Worm (Caenorhabditis elegans) whole organism, young adult: ENCODE data around the gene Y38E10A.34.
A peak's percentile ranks its signal among the peaks of the same experiment; 100 is the strongest.

Experiments
- B0019.2 ChIP-seq: fragments of 200-800 bp; sonication (Bioruptor generic); conservative IDR thresholded peaks from 2 replicates; pipeline ENCODE4 v1.3.6; 2022; ENCODE audit warnings: missing genetic modification reagents, missing genetic modification characterization, missing compliant biosample characterization
- B0261.1 ChIP-seq: sonication (generic microtip); optimal IDR thresholded peaks from 2 replicates; lab custom pipeline; 2016; ENCODE audit warnings: mild to moderate bottlenecking, missing genetic modification characterization, moderate library complexity, missing compliant biosample characterization
- F10E7.11 ChIP-seq: sonication (generic microtip); optimal IDR thresholded peaks from 2 replicates; lab custom pipeline; 2017; ENCODE audit warnings: mild to moderate bottlenecking, missing genetic modification characterization, moderate library complexity, missing compliant biosample characterization
- F22D6.2 ChIP-seq: sonication (generic microtip); optimal IDR thresholded peaks from 2 replicates; lab custom pipeline; 2016; ENCODE audit warnings: mild to moderate bottlenecking, missing genetic modification characterization, missing compliant biosample characterization
- F49E8.2 ChIP-seq: sonication (generic microtip); optimal IDR thresholded peaks from 3 replicates; lab custom pipeline; 2017; ENCODE audit warnings: missing genetic modification characterization, mild to moderate bottlenecking, missing compliant biosample characterization, antibody characterized with exemption, moderate library complexity; ENCODE audit not compliant: insufficient read depth
- F52B5.7 ChIP-seq: sonication (generic microtip); optimal IDR thresholded peaks from 2 replicates; lab custom pipeline; 2016; ENCODE audit warnings: mild to moderate bottlenecking, missing genetic modification characterization, missing compliant biosample characterization
- F55B11.4 ChIP-seq: sonication (generic microtip); optimal IDR thresholded peaks from 2 replicates; lab custom pipeline; 2016; ENCODE audit warnings: missing compliant biosample characterization, missing genetic modification characterization, borderline replicate concordance; ENCODE audit not compliant: insufficient read depth
- F57A8.1 ChIP-seq: fragments of 200-800 bp; sonication (Bioruptor generic); optimal IDR thresholded peaks from 2 replicates; lab custom pipeline; 2018; ENCODE audit warnings: mild to moderate bottlenecking, missing genetic modification characterization, moderate library complexity, missing compliant biosample characterization
- Y53F4B.3 ChIP-seq: fragments of 200-800 bp; sonication (Bioruptor generic); IDR thresholded peaks from 2 replicates; pipeline ENCODE4 v1.3.6; 2022; ENCODE audit warnings: missing genetic modification reagents, missing genetic modification characterization, missing compliant biosample characterization
- Y53G8AR.9 ChIP-seq: fragments of 200-800 bp; sonication (Bioruptor generic); conservative IDR thresholded peaks from 2 replicates; pipeline ENCODE4 v1.3.6; 2022; ENCODE audit warnings: missing genetic modification reagents, missing genetic modification characterization, missing compliant biosample characterization
- Y56A3A.18 ChIP-seq: fragments of 200-800 bp; sonication (Bioruptor generic); IDR thresholded peaks from 2 replicates; pipeline ENCODE4 v1.3.6; 2022; ENCODE audit warnings: missing genetic modification reagents, missing genetic modification characterization, missing compliant biosample characterization
- ZK185.1 ChIP-seq: sonication (generic microtip); optimal IDR thresholded peaks from 2 replicates; lab custom pipeline; 2016; ENCODE audit warnings: mild to moderate bottlenecking, missing genetic modification characterization, missing compliant biosample characterization; ENCODE audit not compliant: poor library complexity, severe bottlenecking
- athp-1 ChIP-seq: sonication (generic microtip); optimal IDR thresholded peaks from 2 replicates; lab custom pipeline; 2017; ENCODE audit warnings: mild to moderate bottlenecking, missing genetic modification characterization, missing compliant biosample characterization
- ccch-3 ChIP-seq: fragments of 200-800 bp; sonication (Bioruptor generic); optimal IDR thresholded peaks from 2 replicates; lab custom pipeline; 2018; ENCODE audit warnings: mild to moderate bottlenecking, missing genetic modification characterization, missing compliant biosample characterization
- cebp-2 ChIP-seq: fragments of 200-800 bp; sonication (Bioruptor generic); IDR thresholded peaks from 2 replicates; pipeline ENCODE4 v1.3.6; 2022; ENCODE audit warnings: missing genetic modification characterization, missing compliant biosample characterization
- ceh-91 ChIP-seq: fragments of 200-800 bp; sonication (Bioruptor generic); IDR thresholded peaks from 2 replicates; pipeline ENCODE4 v1.3.6; 2022; ENCODE audit warnings: missing genetic modification reagents, missing genetic modification characterization, missing compliant biosample characterization
- chd-7 ChIP-seq: sonication (generic microtip); optimal IDR thresholded peaks from 2 replicates; lab custom pipeline; 2016; ENCODE audit warnings: mild to moderate bottlenecking, missing genetic modification characterization, moderate library complexity, missing compliant biosample characterization
- egl-18 ChIP-seq: fragments of 200-800 bp; sonication (Bioruptor generic); IDR thresholded peaks from 2 replicates; pipeline ENCODE4 v1.3.6; 2022; ENCODE audit warnings: missing genetic modification reagents, missing genetic modification characterization, missing compliant biosample characterization
- egl-44 ChIP-seq: fragments of 200-800 bp; sonication (Bioruptor generic); IDR thresholded peaks from 2 replicates; pipeline ENCODE4 v1.3.6; 2022; ENCODE audit warnings: missing genetic modification reagents, missing genetic modification characterization, missing compliant biosample characterization
- fkh-3 ChIP-seq: sonication (generic microtip); optimal IDR thresholded peaks from 2 replicates; lab custom pipeline; 2016; ENCODE audit warnings: mild to moderate bottlenecking, missing genetic modification characterization, missing compliant biosample characterization
- gei-17 ChIP-seq: fragments of 200-800 bp; sonication (Bioruptor generic); optimal IDR thresholded peaks from 2 replicates; lab custom pipeline; 2018; ENCODE audit warnings: mild to moderate bottlenecking, missing genetic modification characterization, missing compliant biosample characterization
- hlh-12 ChIP-seq: sonication (generic microtip); optimal IDR thresholded peaks from 2 replicates; lab custom pipeline; 2016; ENCODE audit warnings: missing genetic modification characterization, missing compliant biosample characterization
- hlh-26 ChIP-seq: fragments of 200-800 bp; sonication (Bioruptor generic); conservative IDR thresholded peaks from 2 replicates; pipeline ENCODE4 v1.3.6; 2022; ENCODE audit warnings: missing genetic modification reagents, missing genetic modification characterization, missing compliant biosample characterization
- hsf-1 ChIP-seq: fragments of 200-800 bp; sonication (Bioruptor generic); IDR thresholded peaks from 2 replicates; pipeline ENCODE4 v1.3.6; 2022; ENCODE audit warnings: missing genetic modification reagents, missing genetic modification characterization, missing compliant biosample characterization
- lin-26 ChIP-seq: fragments of 200-800 bp; sonication (Bioruptor generic); IDR thresholded peaks from 2 replicates; pipeline ENCODE4 v1.3.6; 2022; ENCODE audit warnings: missing genetic modification reagents, missing genetic modification characterization, missing compliant biosample characterization
- lin-35 ChIP-seq, 3 experiments: fragments of 150-350 bp in 2 of 3; sonication (generic microtip) in 1 of 3; optimal IDR thresholded peaks; 2 replicates each; lab custom pipeline; 2014 to 2018; ENCODE audit warnings: missing biosample characterization in 3 of 3, missing genetic modification characterization in 3 of 3, missing genetic modification reagents in 3 of 3
- lsl-1 ChIP-seq: fragments of 200-800 bp; sonication (Bioruptor generic); optimal IDR thresholded peaks from 2 replicates; lab custom pipeline; 2018; ENCODE audit warnings: mild to moderate bottlenecking, missing genetic modification characterization, moderate library complexity, missing compliant biosample characterization
- madf-10 ChIP-seq: sonication (generic microtip); optimal IDR thresholded peaks from 2 replicates; lab custom pipeline; 2016; ENCODE audit warnings: mild to moderate bottlenecking, missing genetic modification characterization, missing compliant biosample characterization
- madf-6 ChIP-seq: fragments of 200-800 bp; sonication (Bioruptor generic); IDR thresholded peaks from 2 replicates; pipeline ENCODE4 v1.3.6; 2022; ENCODE audit warnings: missing genetic modification reagents, missing genetic modification characterization, missing compliant biosample characterization
- madf-8 ChIP-seq: fragments of 200-800 bp; sonication (Bioruptor generic); conservative IDR thresholded peaks from 2 replicates; pipeline ENCODE4 v1.3.6; 2022; ENCODE audit warnings: missing genetic modification reagents, missing genetic modification characterization, missing compliant biosample characterization
- mcd-1 ChIP-seq: fragments of 200-800 bp; sonication (Bioruptor generic); IDR thresholded peaks from 2 replicates; pipeline ENCODE4 v1.3.6; 2022; ENCODE audit warnings: missing genetic modification reagents, missing genetic modification characterization, missing compliant biosample characterization
- mxl-1 ChIP-seq: sonication (generic microtip); optimal IDR thresholded peaks from 2 replicates; lab custom pipeline; 2016; ENCODE audit warnings: missing genetic modification characterization, missing compliant biosample characterization
- nfya-1 ChIP-seq: sonication (generic microtip); optimal IDR thresholded peaks from 2 replicates; lab custom pipeline; 2017; ENCODE audit warnings: antibody characterized with exemption, missing compliant biosample characterization, missing genetic modification characterization, borderline replicate concordance; ENCODE audit not compliant: insufficient read depth
- nhr-120 ChIP-seq: fragments of 200-800 bp; sonication (Bioruptor generic); IDR thresholded peaks from 2 replicates; pipeline ENCODE4 v1.3.6; 2022; ENCODE audit warnings: missing genetic modification characterization, missing compliant biosample characterization
- nhr-80 ChIP-seq: sonication (generic microtip); optimal IDR thresholded peaks from 2 replicates; lab custom pipeline; 2016; ENCODE audit warnings: missing genetic modification characterization, missing compliant biosample characterization
- pbrm-1 ChIP-seq: fragments of 200-800 bp; sonication (Bioruptor generic); IDR thresholded peaks from 2 replicates; pipeline ENCODE4 v1.3.6; 2022; ENCODE audit warnings: missing genetic modification reagents, missing genetic modification characterization, missing compliant biosample characterization
- rcor-1 ChIP-seq: fragments of 200-800 bp; sonication (Bioruptor generic); IDR thresholded peaks from 2 replicates; pipeline ENCODE4 v1.3.6; 2022; ENCODE audit warnings: missing genetic modification reagents, missing genetic modification characterization, missing compliant biosample characterization
- sea-2 ChIP-seq: fragments of 200-800 bp; sonication (Bioruptor generic); IDR thresholded peaks from 2 replicates; pipeline ENCODE4 v1.3.6; 2022; ENCODE audit warnings: missing genetic modification characterization, missing compliant biosample characterization
- snpc-1.3 ChIP-seq: sonication (generic microtip); optimal IDR thresholded peaks from 2 replicates; lab custom pipeline; 2017; ENCODE audit warnings: missing genetic modification characterization, mild to moderate bottlenecking, missing compliant biosample characterization, antibody characterized with exemption, moderate library complexity, missing genotype, missing genetic modification reagents; ENCODE audit not compliant: insufficient read depth
- somi-1 ChIP-seq: fragments of 200-800 bp; sonication (Bioruptor generic); optimal IDR thresholded peaks from 2 replicates; lab custom pipeline; 2018; ENCODE audit warnings: mild to moderate bottlenecking, missing genetic modification characterization, missing compliant biosample characterization
- sptf-2 ChIP-seq: fragments of 200-800 bp; sonication (Bioruptor generic); optimal IDR thresholded peaks from 2 replicates; lab custom pipeline; 2018; ENCODE audit warnings: mild to moderate bottlenecking, missing genetic modification characterization, missing compliant biosample characterization
- xnd-1 ChIP-seq: sonication (generic microtip); optimal IDR thresholded peaks from 2 replicates; lab custom pipeline; 2016; ENCODE audit warnings: missing genotype, missing genetic modification reagents, missing genetic modification characterization, missing compliant biosample characterization
- ztf-18 ChIP-seq: sonication (generic microtip); optimal IDR thresholded peaks from 2 replicates; lab custom pipeline; 2016; ENCODE audit warnings: missing genotype, mild to moderate bottlenecking, missing genetic modification characterization, missing compliant biosample characterization
- ztf-25 ChIP-seq: fragments of 200-800 bp; sonication (Bioruptor generic); IDR thresholded peaks from 2 replicates; pipeline ENCODE4 v1.3.6; 2022; ENCODE audit warnings: missing genetic modification reagents, missing genetic modification characterization, missing compliant biosample characterization
- ztf-28 ChIP-seq: fragments of 200-800 bp; sonication (Bioruptor generic); IDR thresholded peaks from 2 replicates; pipeline ENCODE4 v1.3.6; 2022; ENCODE audit warnings: missing genetic modification reagents, missing genetic modification characterization, missing compliant biosample characterization
- ztf-6 ChIP-seq: fragments of 200-800 bp; sonication (Bioruptor generic); IDR thresholded peaks from 2 replicates; pipeline ENCODE4 v1.3.6; 2022; ENCODE audit warnings: missing genetic modification reagents, missing genetic modification characterization, missing compliant biosample characterization

Gene Y38E10A.34

ce11 chrII:12677975-12678866, 47.2 kb downstream of the Y38E10A.34 start (continued):
- TF ChIP-seq fkh-3 (tag; lab: Kevin White, UChicago) (no peak), F52B5.7 (tag; lab: Kevin White, UChicago) (no peak), F49E8.2 (peak; percentile 46), madf-6 (GFP tag; lab: Robert Waterston, UW) (peak; percentile 71), F57A8.1 (GFP tag; lab: Kevin White, UChicago) (no peak), madf-8 (GFP tag; lab: Robert Waterston, UW) (0 out of 2 replicates have a peak, but pooled peaks have one; percentile 8), ccch-3 (GFP tag; lab: Kevin White, UChicago) (no peak), ztf-6 (0 out of 2 replicates have a peak, but pooled peaks have one; percentile 6), ZK185.1 (tag; lab: Kevin White, UChicago) (peak; percentile 72), egl-44 (GFP tag; lab: Robert Waterston, UW) (no peak), egl-18 (GFP tag; lab: Robert Waterston, UW) (no peak), nhr-120 (GFP tag; lab: Robert Waterston, UW) (no peak), F55B11.4 (no peak), gei-17 (peak; percentile 32), F22D6.2 (tag; lab: Kevin White, UChicago) (peak; percentile 26), somi-1 (no peak), sea-2 (GFP tag; lab: Robert Waterston, UW) (0 out of 2 replicates have a peak, but pooled peaks have one; percentile 59), lsl-1 (GFP tag; lab: Kevin White, UChicago) (peak; percentile 54), pbrm-1 (GFP tag; lab: Robert Waterston, UW) (peak; percentile 63), nfya-1 (tag; lab: Kevin White, UChicago) (no peak), nhr-80 (tag; lab: Kevin White, UChicago) (peak; percentile 3), Y53F4B.3 (GFP tag; lab: Robert Waterston, UW) (no peak), sptf-2 (no peak), snpc-1.3 (peak; percentile 79), chd-7 (tag; lab: Kevin White, UChicago) (no peak), ztf-25 (peak; percentile 90), cebp-2 (GFP tag; lab: Robert Waterston, UW) (peak; percentile 78; the same call in 1 of the 2 replicates), athp-1 (peak; percentile 82), F10E7.11 (no peak), madf-10 (tag; lab: Kevin White, UChicago) (peak; percentile 54), B0019.2 (GFP tag; lab: Robert Waterston, UW) (no peak; the same call in 1 of the 2 replicates), ztf-18 (tag; lab: Kevin White, UChicago) (peak; percentile 66), ztf-28 (no peak), hlh-12 (no peak), B0261.1 (tag; lab: Kevin White, UChicago) (peak; percentile 80), mcd-1 (GFP tag; lab: Robert Waterston, UW) (peak; percentile 97), mxl-1 (tag; lab: Kevin White, UChicago) (peak; percentile 82), rcor-1 (GFP tag; lab: Robert Waterston, UW) (peak; percentile 56), xnd-1 (tag; lab: Kevin White, UChicago) (no peak), Y53G8AR.9 (GFP tag; lab: Robert Waterston, UW) (no peak; the same call in 1 of the 2 replicates), lin-35 (GFP tag; optimal IDR thresholded peaks at IDR 0.05; lab: Kevin White, UChicago) (peak in 1 of 3 experiments; percentile 38), Y56A3A.18 (GFP tag; lab: Robert Waterston, UW) (peak; percentile 74), hsf-1 (GFP tag; lab: Robert Waterston, UW) (peak; percentile 97), ceh-91 (GFP tag; lab: Robert Waterston, UW) (peak; percentile 56; the same call in 1 of the 2 replicates), hlh-26 (GFP tag; lab: Robert Waterston, UW) (no peak), lin-26 (GFP tag; lab: Robert Waterston, UW) (peak; percentile 92)
